Worm (Caenorhabditis elegans): Measurements from ENCODE around the gene dct-16.

Gene dct-16

DNA sequence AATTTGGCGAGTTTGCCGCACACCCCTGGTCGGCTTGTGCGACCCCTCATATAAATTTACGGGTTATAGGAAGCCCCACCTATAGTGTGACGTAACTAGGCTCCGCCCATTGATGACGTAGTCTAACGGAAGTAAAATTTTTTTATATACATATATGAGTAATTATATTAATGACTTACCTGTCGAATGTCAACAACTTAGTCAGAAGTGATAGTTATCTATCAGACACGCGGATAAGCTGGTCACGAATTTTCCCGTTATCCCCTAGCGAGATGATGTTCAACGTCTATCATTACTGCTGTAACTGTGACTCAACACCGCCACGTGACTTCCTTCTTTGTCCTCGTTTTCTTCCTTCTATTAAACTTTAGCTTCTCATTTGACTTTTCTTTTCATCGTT is 45.0 kb downstream of the dct-16 start, which contains the start of gene srd-70:
TSS of gene srd-70 (plus strand) at position 301 of the 400 bp plus-strand sequence.
- TF ChIP-seq ztf-11 (tag; optimal IDR thresholded peaks at IDR 0.05) (no peak), ceh-39 (tag; optimal IDR thresholded peaks at IDR 0.05) (no peak), drap-1 (GFP tag; optimal IDR thresholded peaks at IDR 0.05) (no peak), unc-62 (GFP tag; optimal IDR thresholded peaks at IDR 0.05) (no peak), elt-3 (tag; optimal IDR thresholded peaks at IDR 0.05) (no peak), ceh-83 (GFP tag; optimal IDR thresholded peaks at IDR 0.05) (no peak), mab-5 (tag; optimal IDR thresholded peaks at IDR 0.05) (no peak), mep-1 (tag; optimal IDR thresholded peaks at IDR 0.05) (no peak)

DNA sequence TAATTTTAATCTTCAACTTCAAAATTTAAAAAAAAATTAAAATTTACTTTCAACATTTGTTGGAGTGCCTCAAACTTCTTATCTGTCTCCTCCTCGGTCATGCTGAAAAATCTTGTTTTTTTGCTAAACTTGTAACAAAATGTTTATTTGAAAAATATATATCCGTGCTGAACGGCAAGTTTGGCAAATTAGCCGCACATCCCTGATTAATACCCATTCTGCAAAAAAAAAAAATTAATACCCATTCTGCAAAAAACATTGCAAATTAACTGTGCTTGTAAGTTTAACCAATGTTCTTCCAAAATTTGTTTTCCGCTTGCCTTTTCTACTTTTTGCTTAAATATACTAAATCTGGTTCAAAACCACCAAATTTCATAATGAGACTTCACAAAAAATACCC is 45.8 kb downstream of the dct-16 start, which contains the start of gene F48F5.6:
TSS of gene F48F5.6 (minus strand) at position 101 of the 400 bp plus-strand sequence.
- TF ChIP-seq sptf-1 (tag; optimal IDR thresholded peaks at IDR 0.05) (no peak), ztf-11 (tag; optimal IDR thresholded peaks at IDR 0.05) (no peak), mls-2 (tag; optimal IDR thresholded peaks at IDR 0.05) (no peak), nhr-237 (tag; optimal IDR thresholded peaks at IDR 0.05) (no peak), ham-2 (GFP tag; optimal IDR thresholded peaks at IDR 0.05) (no peak)

ce11 chrV:20451793-20452192 is 47.1 kb downstream of the dct-16 start:
- TF ChIP-seq unc-62 (GFP tag; optimal IDR thresholded peaks at IDR 0.05): peak; percentile 11
- no peak for TF ChIP-seq pha-4 (tag; optimal IDR thresholded peaks at IDR 0.05)
- peak; percentile 96 for TF ChIP-seq hlh-1 (tag; optimal IDR thresholded peaks at IDR 0.05)
- peak; percentile 56 for TF ChIP-seq unc-120 (tag; optimal IDR thresholded peaks at IDR 0.05; ENCODE audit: poor library complexity, severe bottlenecking)

Measured in whole organism, mixed stage, embryonic.